Worm (Caenorhabditis elegans) whole organism, late embryonic: ENCODE data around the gene lys-3.

Experiments
- C08G9.2 ChIP-seq: sonication (generic microtip); optimal IDR thresholded peaks from 2 replicates; lab custom pipeline; 2016; ENCODE audit warnings: mild to moderate bottlenecking, missing genetic modification characterization, moderate library complexity, missing compliant biosample characterization
- C38D4.7 ChIP-seq: fragments of 200-800 bp; sonication (Bioruptor generic); optimal IDR thresholded peaks from 2 replicates; lab custom pipeline; 2018; ENCODE audit warnings: mild to moderate bottlenecking, missing genetic modification characterization, moderate library complexity, missing compliant biosample characterization
- F13H6.1 ChIP-seq: sonication (generic microtip); optimal IDR thresholded peaks from 2 replicates; lab custom pipeline; 2016; ENCODE audit warnings: missing genetic modification characterization, missing compliant biosample characterization
- K02D7.2 ChIP-seq: sonication (generic microtip); optimal IDR thresholded peaks from 2 replicates; lab custom pipeline; 2017; ENCODE audit warnings: mild to moderate bottlenecking, missing genetic modification characterization, missing compliant biosample characterization
- T23F11.4 ChIP-seq: fragments of 200-800 bp; sonication (Bioruptor generic); optimal IDR thresholded peaks from 2 replicates; lab custom pipeline; 2018; ENCODE audit warnings: mild to moderate bottlenecking, missing genetic modification characterization, missing compliant biosample characterization
- ama-1 ChIP-seq: fragments of 150-350 bp; optimal IDR thresholded peaks from 2 replicates; lab custom pipeline; 2014
- ceh-18 ChIP-seq: sonication (generic microtip); optimal IDR thresholded peaks from 2 replicates; lab custom pipeline; 2016; ENCODE audit warnings: missing genetic modification characterization, missing compliant biosample characterization
- ceh-30 ChIP-seq: fragments of 150-350 bp; optimal IDR thresholded peaks from 2 replicates; lab custom pipeline; 2014; ENCODE audit warnings: missing biosample characterization, missing genetic modification characterization
- ceh-31 ChIP-seq: sonication (generic microtip); optimal IDR thresholded peaks from 2 replicates; lab custom pipeline; 2016; ENCODE audit warnings: missing genetic modification characterization, missing compliant biosample characterization
- ceh-45 ChIP-seq: fragments of 200-800 bp; sonication (Bioruptor generic); IDR thresholded peaks from 2 replicates; pipeline ENCODE4 v1.3.6; 2022; ENCODE audit warnings: missing genetic modification reagents, missing genetic modification characterization, missing compliant biosample characterization
- ceh-48 ChIP-seq: sonication (generic microtip); optimal IDR thresholded peaks from 2 replicates; lab custom pipeline; 2016; ENCODE audit warnings: missing genetic modification characterization, inconsistent platforms, missing compliant biosample characterization
- ceh-6 ChIP-seq: fragments of 200-800 bp; sonication (Bioruptor generic); optimal IDR thresholded peaks from 2 replicates; lab custom pipeline; 2018; ENCODE audit warnings: mild to moderate bottlenecking, missing genetic modification characterization, missing compliant biosample characterization
- ceh-9 ChIP-seq: sonication (generic microtip); optimal IDR thresholded peaks from 2 replicates; lab custom pipeline; 2016; ENCODE audit warnings: mild to moderate bottlenecking, missing genetic modification characterization, inconsistent platforms, missing compliant biosample characterization
- dmd-4 ChIP-seq: sonication (generic microtip); optimal IDR thresholded peaks from 2 replicates; lab custom pipeline; 2016; ENCODE audit warnings: borderline replicate concordance, missing genetic modification characterization, missing compliant biosample characterization
- dve-1 ChIP-seq: sonication (generic microtip); optimal IDR thresholded peaks from 2 replicates; lab custom pipeline; 2017; ENCODE audit warnings: antibody characterized with exemption, mild to moderate bottlenecking, missing genetic modification characterization, missing compliant biosample characterization
- elt-2 ChIP-seq: sonication (generic microtip); optimal IDR thresholded peaks from 2 replicates; lab custom pipeline; 2016; ENCODE audit warnings: missing genetic modification reagents, missing genetic modification characterization, missing compliant biosample characterization
- ets-4 ChIP-seq: sonication (generic microtip); optimal IDR thresholded peaks from 2 replicates; lab custom pipeline; 2016; ENCODE audit warnings: missing genetic modification characterization, missing compliant biosample characterization
- fax-1 ChIP-seq: sonication (generic microtip); optimal IDR thresholded peaks from 2 replicates; lab custom pipeline; 2016; ENCODE audit warnings: missing genotype, missing genetic modification characterization, missing compliant biosample characterization
- fkh-10 ChIP-seq: fragments of 150-350 bp; optimal IDR thresholded peaks from 2 replicates; lab custom pipeline; 2014; ENCODE audit warnings: missing biosample characterization, missing genetic modification reagents, missing genetic modification characterization
- gmeb-2 ChIP-seq: sonication (generic microtip); optimal IDR thresholded peaks from 2 replicates; lab custom pipeline; 2016; ENCODE audit warnings: missing genetic modification characterization, inconsistent platforms, missing compliant biosample characterization
- hlh-15 ChIP-seq: sonication (generic microtip); optimal IDR thresholded peaks from 2 replicates; lab custom pipeline; 2016; ENCODE audit warnings: missing genetic modification characterization, missing compliant biosample characterization
- hlh-30 ChIP-seq: sonication (generic microtip); optimal IDR thresholded peaks from 2 replicates; lab custom pipeline; 2017; ENCODE audit warnings: antibody characterized with exemption, missing genetic modification characterization, missing compliant biosample characterization; ENCODE audit not compliant: insufficient read depth
- hlh-6 ChIP-seq: sonication (generic microtip); optimal IDR thresholded peaks from 2 replicates; lab custom pipeline; 2016; ENCODE audit warnings: missing genotype, missing genetic modification characterization, missing compliant biosample characterization
- hlh-8 ChIP-seq: sonication (generic microtip); optimal IDR thresholded peaks from 2 replicates; lab custom pipeline; 2016; ENCODE audit warnings: missing genotype, missing genetic modification characterization, missing compliant biosample characterization
- mec-3 ChIP-seq: sonication (generic microtip); optimal IDR thresholded peaks from 2 replicates; lab custom pipeline; 2016; ENCODE audit warnings: borderline replicate concordance, missing genetic modification characterization, missing compliant biosample characterization
- nfya-1 ChIP-seq: sonication (generic microtip); optimal IDR thresholded peaks from 2 replicates; lab custom pipeline; 2017; ENCODE audit warnings: missing genetic modification characterization, mild to moderate bottlenecking, missing compliant biosample characterization, antibody characterized with exemption, moderate library complexity
- odd-2 ChIP-seq: sonication (generic microtip); optimal IDR thresholded peaks from 2 replicates; lab custom pipeline; 2017; ENCODE audit warnings: antibody characterized with exemption, mild to moderate bottlenecking, missing genetic modification characterization, missing compliant biosample characterization
- pat-9 ChIP-seq: fragments of 200-800 bp; sonication (Bioruptor generic); optimal IDR thresholded peaks from 2 replicates; lab custom pipeline; 2018; ENCODE audit warnings: mild to moderate bottlenecking, missing genetic modification characterization, moderate library complexity, missing compliant biosample characterization
- pax-1 ChIP-seq: fragments of 150-350 bp; optimal IDR thresholded peaks from 2 replicates; lab custom pipeline; 2014; ENCODE audit warnings: missing biosample characterization, missing genetic modification characterization
- pha-4 ChIP-seq: fragments of 150-350 bp; optimal IDR thresholded peaks from 2 replicates; lab custom pipeline; 2018; ENCODE audit warnings: missing biosample characterization, missing genetic modification reagents, missing genetic modification characterization
- sox-2 ChIP-seq: fragments of 200-800 bp; sonication (Bioruptor generic); IDR thresholded peaks from 2 replicates; pipeline ENCODE4 v1.3.6; 2022; ENCODE audit warnings: missing genetic modification reagents, missing genetic modification characterization, missing compliant biosample characterization
- syd-9 ChIP-seq: sonication (generic microtip); optimal IDR thresholded peaks from 2 replicates; lab custom pipeline; 2016; ENCODE audit warnings: mild to moderate bottlenecking, missing genetic modification characterization, moderate library complexity, missing compliant biosample characterization
- tbx-2 ChIP-seq: sonication (generic microtip); optimal IDR thresholded peaks from 2 replicates; lab custom pipeline; 2016; ENCODE audit warnings: missing genetic modification characterization, missing compliant biosample characterization
- unc-42 ChIP-seq: sonication (generic microtip); optimal IDR thresholded peaks from 2 replicates; lab custom pipeline; 2016; ENCODE audit warnings: missing genotype, missing genetic modification characterization, missing compliant biosample characterization
- unc-86 ChIP-seq: sonication (generic microtip); optimal IDR thresholded peaks from 2 replicates; lab custom pipeline; 2016; ENCODE audit warnings: missing genetic modification characterization, missing compliant biosample characterization
- ztf-16 ChIP-seq: sonication (generic microtip); optimal IDR thresholded peaks from 2 replicates; lab custom pipeline; 2017; ENCODE audit warnings: missing genetic modification characterization, missing compliant biosample characterization

Gene lys-3

DNA sequence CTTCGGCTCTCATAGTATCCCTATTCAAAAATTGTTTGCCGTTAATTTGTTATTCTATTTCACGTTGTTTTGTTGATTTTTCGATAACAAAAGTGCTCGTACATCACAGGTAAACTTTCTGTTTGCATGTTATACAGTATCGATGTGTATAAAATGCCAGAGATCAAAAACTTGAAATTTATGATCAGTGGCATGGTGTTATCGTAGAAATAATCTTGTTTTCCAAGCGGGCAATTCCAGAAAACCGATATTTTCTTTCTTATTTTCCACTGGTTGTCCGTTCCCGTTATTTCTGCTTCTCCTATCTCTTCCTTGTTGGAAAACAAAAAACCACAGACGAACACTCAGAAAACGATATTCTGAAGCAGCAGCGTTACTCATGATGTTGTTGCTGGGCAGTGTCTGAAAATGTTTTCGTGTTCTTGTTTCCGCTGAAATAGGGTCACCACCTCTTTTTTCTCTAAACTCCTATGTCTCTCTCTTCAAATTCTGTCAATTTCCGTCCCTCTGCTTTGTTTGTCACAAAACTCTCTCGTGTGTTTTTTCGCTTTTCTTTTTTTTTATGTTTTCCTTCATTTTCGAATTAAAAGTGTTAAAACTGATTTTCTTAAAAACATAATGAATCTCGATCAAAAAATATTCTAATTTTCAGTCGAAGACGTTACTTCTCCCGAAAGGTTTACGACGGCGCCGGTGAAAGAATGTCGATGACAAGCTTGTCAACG is 34.9 kb downstream of the lys-3 start, which contains the start of gene akt-1:
Gene akt-1, plus strand, starts transcription at position 651 of the 725 bp plus-strand sequence.
- no peak for TF ChIP-seq hlh-8 (tag; lab: Kevin White, UChicago)
- TF ChIP-seq syd-9 (tag; lab: Kevin White, UChicago), result no peak
- no peak for TF ChIP-seq K02D7.2
- no peak for TF ChIP-seq ztf-16 (tag; lab: Kevin White, UChicago)
- no peak for TF ChIP-seq ets-4 (tag; lab: Kevin White, UChicago)
- TF ChIP-seq hlh-15 (tag; lab: Kevin White, UChicago), result no peak
- no peak for TF ChIP-seq nfya-1
- no peak for TF ChIP-seq ceh-31
- no peak for TF ChIP-seq ceh-18 (tag; lab: Kevin White, UChicago)
- TF ChIP-seq tbx-2 (tag; lab: Kevin White, UChicago), result no peak
- no peak for TF ChIP-seq pax-1
- no peak for TF ChIP-seq mec-3

- no peak for TF ChIP-seq odd-2 (tag; lab: Kevin White, UChicago)
- TF ChIP-seq C38D4.7 (GFP tag; lab: Kevin White, UChicago), result no peak
- no peak for TF ChIP-seq ceh-31
- TF ChIP-seq K02D7.2, result no peak
- TF ChIP-seq C08G9.2 (tag; lab: Kevin White, UChicago), result no peak
- TF ChIP-seq pax-1, result no peak
- no peak for TF ChIP-seq gmeb-2
- TF ChIP-seq hlh-30 (tag; lab: Kevin White, UChicago), result no peak
- no peak for TF ChIP-seq dve-1 (tag; lab: Kevin White, UChicago)
- no peak for TF ChIP-seq hlh-6 (tag; lab: Kevin White, UChicago)
- no peak for TF ChIP-seq unc-86
- TF ChIP-seq, all 69 proteins: peak for 0
Observed at ce11 chrV:10247673-10248239, 35.6 kb downstream of the lys-3 start.

ce11 chrV:10246967-10247366 is 36.4 kb downstream of the lys-3 start:
- TF ChIP-seq ceh-6 (no peak), gmeb-2 (no peak), elt-2 (no peak), dve-1 (tag; lab: Kevin White, UChicago) (no peak), T23F11.4 (GFP tag; lab: Kevin White, UChicago) (no peak), ceh-45 (no peak), unc-86 (no peak), tbx-2 (tag; lab: Kevin White, UChicago) (no peak)
- TF ChIP-seq, all 69 proteins: peak for 0

ce11 chrV:10246443-10246885 is 36.9 kb downstream of the lys-3 start:
- TF ChIP-seq hlh-30 (tag; lab: Kevin White, UChicago) (peak; percentile 2), unc-42 (tag; lab: Kevin White, UChicago) (peak; percentile 17), fax-1 (no peak), pha-4 (no peak)

DNA sequence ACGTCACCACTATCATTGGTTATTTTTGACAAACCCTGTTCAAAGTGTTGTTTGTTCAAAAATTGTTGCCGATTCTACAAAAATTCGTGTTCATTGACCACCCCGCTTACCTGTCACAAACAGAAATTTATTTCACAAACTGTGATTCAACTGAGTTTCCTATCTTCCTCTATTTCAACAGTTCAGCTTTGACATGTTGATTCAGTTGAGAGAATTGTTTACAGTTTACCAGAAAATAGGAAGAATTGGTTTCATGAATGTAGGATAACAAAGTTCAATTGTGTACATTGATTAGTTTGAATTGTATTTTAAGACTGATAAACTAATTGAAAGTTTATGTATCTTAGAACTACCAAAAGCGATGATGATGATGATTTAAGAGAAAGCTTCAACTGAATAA is 37.7 kb downstream of the lys-3 start:
- TF ChIP-seq ceh-9 (tag; lab: Kevin White, UChicago) (no peak), ztf-16 (tag; lab: Kevin White, UChicago) (no peak), ceh-30 (tag; lab: Kevin White, UChicago) (no peak), tbx-2 (tag; lab: Kevin White, UChicago) (no peak), ceh-48 (tag; lab: Kevin White, UChicago) (no peak), pat-9 (no peak), hlh-15 (tag; lab: Kevin White, UChicago) (no peak), ceh-31 (no peak), F13H6.1 (tag; lab: Kevin White, UChicago) (no peak), fkh-10 (GFP tag; lab: Kevin White, UChicago) (no peak), ama-1 (no peak), sox-2 (GFP tag; lab: Robert Waterston, UW) (no peak), T23F11.4 (GFP tag; lab: Kevin White, UChicago) (no peak), unc-86 (no peak), pha-4 (no peak), C08G9.2 (tag; lab: Kevin White, UChicago) (no peak), dmd-4 (tag; lab: Kevin White, UChicago) (no peak)
- TF ChIP-seq, all 69 proteins: peak for 0
